Worm (Caenorhabditis elegans): ENCODE results near the gene cest-1.1.
"Not testable (repeated sequence)": the region's sequence is repeated elsewhere in the genome, so short reads cannot be mapped to it uniquely, and the experiment has no call there.

cest-1.1 gene

DNA sequence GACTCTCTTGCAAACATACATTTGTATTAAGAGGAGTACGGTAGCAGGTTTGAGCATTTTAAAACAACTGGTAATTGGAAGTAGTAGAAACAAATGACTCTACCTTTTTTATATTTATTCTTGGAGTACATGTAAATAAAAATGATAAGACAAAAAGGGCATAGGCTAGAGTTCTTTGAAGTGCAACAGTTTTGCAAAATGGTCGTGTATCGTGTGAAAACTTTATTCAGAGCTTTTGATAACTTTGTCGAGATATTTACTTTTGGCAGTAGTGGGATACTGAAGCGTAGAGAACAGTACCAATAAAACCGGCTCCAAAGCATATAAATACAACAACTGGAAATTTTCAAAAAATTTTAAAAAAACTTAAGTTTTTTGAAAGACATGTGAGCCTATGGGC lies at the start of gene cest-1.1:
TSS of gene cest-1.1 (minus strand) at position 101 of the 400 bp plus-strand sequence.
- TF ChIP-seq T22C8.4 (GFP tag; IDR thresholded peaks at IDR 0.05): no peak
- TF ChIP-seq ref-1 (GFP tag; conservative IDR thresholded peaks at IDR 0.05): no peak
- no peak for TF ChIP-seq tab-1 (GFP tag; IDR thresholded peaks at IDR 0.05)
- no peak for TF ChIP-seq ztf-29 (GFP tag; IDR thresholded peaks at IDR 0.05)
- no peak for TF ChIP-seq med-1 (GFP tag; optimal IDR thresholded peaks at IDR 0.05; ENCODE audit: insufficient read depth)
- no peak for TF ChIP-seq klf-2 (GFP tag; conservative IDR thresholded peaks at IDR 0.05)
- TF ChIP-seq flt-1 (GFP tag; IDR thresholded peaks at IDR 0.05): no peak
- TF ChIP-seq cog-1 (tag; optimal IDR thresholded peaks at IDR 0.05): no peak
- TF ChIP-seq ztf-23 (GFP tag; IDR thresholded peaks at IDR 0.05): no peak

DNA sequence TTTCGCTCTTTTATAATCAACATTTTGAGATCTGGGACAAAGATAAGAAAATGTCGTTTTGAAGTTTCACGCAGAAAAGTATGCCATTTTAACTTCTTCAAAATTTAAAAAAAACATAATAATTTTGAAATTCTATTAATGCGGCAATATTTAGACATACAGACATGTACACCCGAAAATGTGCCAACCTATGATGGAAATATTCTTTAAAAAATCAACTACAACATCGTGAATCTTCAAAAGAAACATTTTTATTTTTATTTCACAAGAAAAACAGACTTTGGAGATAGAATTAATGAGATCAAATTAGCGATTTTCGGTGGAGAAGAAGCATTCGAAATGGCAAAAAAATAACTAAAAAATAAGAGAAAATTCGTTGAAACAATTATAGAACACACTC lies 48.6 kb upstream of the cest-1.1 start, which contains the start of gene T16A9.5:
TSS of gene T16A9.5 (minus strand) at position 101 of the 400 bp plus-strand sequence.
- TF ChIP-seq med-1 (GFP tag; optimal IDR thresholded peaks at IDR 0.05; ENCODE audit: insufficient read depth) (no peak), ref-1 (GFP tag; conservative IDR thresholded peaks at IDR 0.05) (no peak), flt-1 (GFP tag; IDR thresholded peaks at IDR 0.05) (no peak), ztf-29 (GFP tag; IDR thresholded peaks at IDR 0.05) (no peak), tab-1 (GFP tag; IDR thresholded peaks at IDR 0.05) (no peak), klf-2 (GFP tag; conservative IDR thresholded peaks at IDR 0.05) (no peak), T22C8.4 (GFP tag; IDR thresholded peaks at IDR 0.05) (no peak), ztf-23 (GFP tag; IDR thresholded peaks at IDR 0.05) (no peak)

DNA sequence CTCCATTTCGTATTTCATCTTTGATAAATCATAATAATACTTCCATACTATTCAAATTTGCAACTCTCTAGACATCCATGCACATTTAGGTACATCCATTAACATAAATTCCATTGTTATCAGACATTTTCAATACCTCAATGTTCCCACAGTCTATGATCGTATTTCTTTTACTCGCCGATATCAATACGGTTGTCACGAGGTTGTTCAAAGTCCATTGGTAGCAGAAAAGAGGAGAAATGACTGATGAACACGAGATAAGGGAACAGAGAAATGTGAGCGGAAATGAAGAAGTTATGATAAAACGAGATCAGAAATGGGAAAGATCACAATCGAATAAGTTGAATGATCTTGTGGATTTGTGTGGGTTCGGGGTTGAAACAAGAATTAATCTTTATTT lies 46.3 kb upstream of the cest-1.1 start:
- no peak for TF ChIP-seq tab-1 (GFP tag; IDR thresholded peaks at IDR 0.05)
- no peak for TF ChIP-seq ref-1 (GFP tag; conservative IDR thresholded peaks at IDR 0.05)
- TF ChIP-seq T22C8.4 (GFP tag; IDR thresholded peaks at IDR 0.05): no peak
- TF ChIP-seq med-1 (GFP tag; optimal IDR thresholded peaks at IDR 0.05; ENCODE audit: insufficient read depth): no peak
- no peak for TF ChIP-seq ztf-29 (GFP tag; IDR thresholded peaks at IDR 0.05)
- TF ChIP-seq ztf-23 (GFP tag; IDR thresholded peaks at IDR 0.05): no peak
- no peak for TF ChIP-seq flt-1 (GFP tag; IDR thresholded peaks at IDR 0.05)
- TF ChIP-seq klf-2 (GFP tag; conservative IDR thresholded peaks at IDR 0.05): no peak

DNA sequence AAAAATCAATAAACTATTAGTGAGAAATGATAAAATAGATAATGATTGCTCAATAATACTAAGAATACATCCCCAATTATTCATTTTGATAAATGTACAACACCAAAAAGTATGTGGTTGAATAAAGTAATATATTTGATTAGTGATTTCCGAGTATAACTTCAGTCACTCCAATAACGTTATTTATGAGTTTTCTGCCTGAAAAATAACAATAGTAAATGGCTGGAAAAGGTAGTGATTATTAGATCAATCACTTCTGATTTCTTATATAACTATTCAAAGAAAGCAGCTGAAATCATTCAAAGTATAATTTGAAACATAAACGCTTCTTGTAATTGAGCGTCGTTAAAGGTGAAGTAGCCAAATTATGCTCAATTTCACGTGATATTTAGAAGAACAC lies 44.2 kb upstream of the cest-1.1 start, which contains the start of gene str-230:
TSS of gene str-230 (minus strand) at position 101 of the 400 bp plus-strand sequence.
- TF ChIP-seq ztf-29 (GFP tag; IDR thresholded peaks at IDR 0.05): no peak

DNA sequence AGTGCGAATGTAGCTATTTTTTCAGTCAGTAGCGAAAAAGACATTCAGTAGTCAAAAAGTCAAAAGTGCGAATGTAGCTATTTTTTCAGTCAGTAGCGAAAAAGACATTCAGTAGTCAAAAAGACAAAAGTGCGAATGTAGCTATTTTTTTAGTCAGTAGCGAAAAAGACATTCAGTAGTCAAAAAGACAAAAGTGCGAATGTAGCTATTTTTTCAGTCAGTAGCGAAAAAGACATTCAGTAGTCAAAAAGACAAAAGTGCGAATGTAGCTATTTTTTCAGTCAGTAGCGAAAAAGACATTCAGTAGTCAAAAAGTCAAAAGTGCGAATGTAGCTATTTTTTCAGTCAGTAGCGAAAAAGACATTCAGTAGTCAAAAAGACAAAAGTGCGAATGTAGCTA lies 38.7 kb upstream of the cest-1.1 start, which contains the start of gene T16A9.3:
TSS of gene T16A9.3 (plus strand) at position 301 of the 400 bp plus-strand sequence.
- not testable (repeated sequence) for TF ChIP-seq ztf-23 (GFP tag; IDR thresholded peaks at IDR 0.05); tab-1 (GFP tag; IDR thresholded peaks at IDR 0.05); ref-1 (GFP tag; conservative IDR thresholded peaks at IDR 0.05)

DNA sequence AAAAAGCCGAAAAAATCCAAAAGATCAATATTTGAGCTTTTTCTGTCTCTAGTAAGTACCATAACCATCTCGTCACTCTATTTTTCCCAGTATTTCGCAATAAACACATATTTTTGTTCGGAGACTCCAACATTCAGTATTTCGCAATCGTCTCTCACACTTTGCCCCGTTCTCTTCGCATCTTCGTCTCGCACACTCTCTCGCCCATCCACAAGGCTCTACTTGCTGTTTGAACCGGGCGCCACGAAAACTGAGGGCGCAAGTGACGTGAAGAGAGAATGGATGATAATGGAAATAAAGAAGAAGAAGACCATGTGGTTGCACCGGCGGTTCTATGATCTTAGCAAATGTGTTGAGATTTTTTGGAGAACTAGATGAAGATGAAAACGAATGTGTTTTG lies 33.6 kb upstream of the cest-1.1 start:
- TF ChIP-seq ztf-23 (GFP tag; IDR thresholded peaks at IDR 0.05): no peak
- no peak for TF ChIP-seq flt-1 (GFP tag; IDR thresholded peaks at IDR 0.05)
- TF ChIP-seq ztf-29 (GFP tag; IDR thresholded peaks at IDR 0.05): no peak
- TF ChIP-seq klf-2 (GFP tag; conservative IDR thresholded peaks at IDR 0.05): no peak
- no peak for TF ChIP-seq ref-1 (GFP tag; conservative IDR thresholded peaks at IDR 0.05)
- no peak for TF ChIP-seq med-1 (GFP tag; optimal IDR thresholded peaks at IDR 0.05; ENCODE audit: insufficient read depth)

DNA sequence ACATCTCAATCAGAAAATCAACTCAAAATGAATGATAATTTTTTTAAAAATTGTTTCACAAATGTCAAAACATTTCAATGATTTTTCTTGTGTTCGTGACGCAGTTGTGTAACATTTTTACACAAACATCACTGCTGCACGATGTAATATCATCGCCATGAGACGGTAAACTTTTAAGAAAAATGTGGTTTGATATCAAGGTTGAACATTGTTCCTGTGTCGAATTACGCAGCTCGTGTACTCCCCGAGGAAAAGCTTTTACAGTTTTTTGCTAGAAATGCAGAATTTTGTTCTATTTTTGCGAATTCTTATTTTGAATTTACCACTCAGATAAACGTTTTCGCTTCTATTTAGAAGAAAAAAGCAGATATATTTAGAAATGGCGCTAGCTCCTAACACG lies 31.1 kb upstream of the cest-1.1 start:
- TF ChIP-seq T22C8.4 (GFP tag; IDR thresholded peaks at IDR 0.05) (no peak), med-1 (GFP tag; optimal IDR thresholded peaks at IDR 0.05; ENCODE audit: insufficient read depth) (no peak), ztf-23 (GFP tag; IDR thresholded peaks at IDR 0.05) (no peak), cog-1 (tag; optimal IDR thresholded peaks at IDR 0.05) (no peak), klf-2 (GFP tag; conservative IDR thresholded peaks at IDR 0.05) (no peak), ref-1 (GFP tag; conservative IDR thresholded peaks at IDR 0.05) (no peak), tab-1 (GFP tag; IDR thresholded peaks at IDR 0.05) (no peak), flt-1 (GFP tag; IDR thresholded peaks at IDR 0.05) (no peak), ztf-29 (GFP tag; IDR thresholded peaks at IDR 0.05) (no peak)

DNA sequence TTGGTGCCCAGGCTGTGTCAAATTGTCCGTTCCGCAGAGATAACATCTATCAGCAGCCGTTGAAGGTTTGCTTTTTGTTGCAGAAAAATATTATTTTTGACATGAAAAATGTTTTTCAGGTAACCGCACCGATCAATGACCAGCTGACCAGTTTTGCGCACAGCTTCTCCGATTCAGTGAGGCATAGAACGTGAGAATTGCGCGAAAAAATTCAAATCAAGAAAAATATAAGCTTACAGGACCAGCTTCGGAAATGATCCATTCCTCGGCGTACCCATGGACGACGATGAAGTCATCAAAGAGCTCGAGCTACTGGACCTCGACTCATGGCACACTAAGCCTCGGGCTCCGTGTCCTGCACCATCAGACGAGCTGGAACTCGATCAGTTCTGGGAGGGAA lies 28.0 kb upstream of the cest-1.1 start:
- no peak for TF ChIP-seq tab-1 (GFP tag; IDR thresholded peaks at IDR 0.05)
- no peak for TF ChIP-seq med-1 (GFP tag; optimal IDR thresholded peaks at IDR 0.05; ENCODE audit: insufficient read depth)
- no peak for TF ChIP-seq ztf-29 (GFP tag; IDR thresholded peaks at IDR 0.05)
- no peak for TF ChIP-seq ztf-23 (GFP tag; IDR thresholded peaks at IDR 0.05)
- TF ChIP-seq klf-2 (GFP tag; conservative IDR thresholded peaks at IDR 0.05): no peak
- TF ChIP-seq flt-1 (GFP tag; IDR thresholded peaks at IDR 0.05): no peak
- TF ChIP-seq ref-1 (GFP tag; conservative IDR thresholded peaks at IDR 0.05): no peak
- no peak for TF ChIP-seq T22C8.4 (GFP tag; IDR thresholded peaks at IDR 0.05)
- no peak for TF ChIP-seq cog-1 (tag; optimal IDR thresholded peaks at IDR 0.05)

DNA sequence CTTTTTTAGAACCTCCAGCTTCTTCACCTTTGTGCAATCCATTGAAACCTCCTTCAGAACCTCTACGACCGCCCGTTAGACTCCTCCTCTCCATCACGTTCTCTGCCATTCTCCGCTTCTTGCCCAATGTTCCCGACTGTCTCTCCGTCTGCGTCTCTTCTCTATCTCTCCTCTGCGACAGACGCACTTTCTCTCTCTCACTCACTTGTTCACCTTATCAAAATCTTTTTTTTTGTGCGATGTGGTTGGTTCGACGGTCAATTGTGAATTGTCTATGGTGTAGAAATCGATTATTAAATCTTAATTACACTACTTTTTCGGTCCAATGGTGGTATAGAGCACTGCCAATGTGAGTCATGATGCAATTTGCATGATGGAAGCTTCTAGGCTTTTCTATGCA lies 26.9 kb upstream of the cest-1.1 start, which contains the start of gene atfs-1:
TSS of gene atfs-1 (plus strand) at position 213 of the 400 bp plus-strand sequence.
- no peak for TF ChIP-seq klf-2 (GFP tag; conservative IDR thresholded peaks at IDR 0.05)

DNA sequence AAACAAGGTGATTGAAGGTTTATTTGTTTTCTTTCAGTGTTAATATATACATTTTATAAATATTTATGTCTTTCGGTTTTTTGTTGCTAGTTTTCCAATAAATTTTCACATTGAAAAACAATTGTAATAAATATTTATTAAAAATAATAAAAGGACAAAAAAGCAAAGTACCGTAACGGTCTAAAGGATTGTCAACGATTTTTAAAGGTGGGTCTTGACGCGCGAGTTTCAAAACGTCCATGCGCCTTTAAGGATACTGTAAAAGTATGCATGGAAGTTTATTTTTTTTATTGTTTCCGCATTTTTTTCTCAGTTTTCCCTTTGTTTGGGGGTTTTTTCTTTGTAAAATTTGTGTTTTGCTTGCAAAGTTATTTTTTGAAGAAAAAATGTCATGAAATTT lies 26.3 kb upstream of the cest-1.1 start:
- TF ChIP-seq flt-1 (GFP tag; IDR thresholded peaks at IDR 0.05) (no peak), med-1 (GFP tag; optimal IDR thresholded peaks at IDR 0.05; ENCODE audit: insufficient read depth) (no peak), ztf-29 (GFP tag; IDR thresholded peaks at IDR 0.05) (no peak), klf-2 (GFP tag; conservative IDR thresholded peaks at IDR 0.05) (no peak), ref-1 (GFP tag; conservative IDR thresholded peaks at IDR 0.05) (no peak), ztf-23 (GFP tag; IDR thresholded peaks at IDR 0.05) (no peak), T22C8.4 (GFP tag; IDR thresholded peaks at IDR 0.05) (no peak), tab-1 (GFP tag; IDR thresholded peaks at IDR 0.05) (no peak), cog-1 (tag; optimal IDR thresholded peaks at IDR 0.05) (no peak)

DNA sequence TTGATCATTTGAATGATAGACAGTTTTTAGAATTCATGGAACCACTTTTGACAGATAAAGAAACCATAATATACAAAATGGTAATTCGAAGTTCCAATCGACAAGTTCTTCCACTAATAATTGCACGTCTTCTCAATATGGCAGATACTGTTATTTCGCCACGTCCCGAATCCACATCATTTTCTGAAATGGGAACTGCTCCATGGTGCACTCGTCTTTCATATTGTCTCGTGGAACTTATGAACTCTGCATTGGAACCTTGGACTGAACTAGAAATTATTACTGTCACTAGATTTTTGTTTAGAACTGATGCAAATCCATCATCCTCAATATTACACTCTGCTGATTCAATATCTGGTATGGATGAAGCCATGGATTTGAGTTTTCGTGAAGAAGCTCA lies 20.6 kb upstream of the cest-1.1 start:
- TF ChIP-seq med-1 (GFP tag; optimal IDR thresholded peaks at IDR 0.05; ENCODE audit: insufficient read depth) (no peak), flt-1 (GFP tag; IDR thresholded peaks at IDR 0.05) (no peak), T22C8.4 (GFP tag; IDR thresholded peaks at IDR 0.05) (no peak), klf-2 (GFP tag; conservative IDR thresholded peaks at IDR 0.05) (no peak), ref-1 (GFP tag; conservative IDR thresholded peaks at IDR 0.05) (no peak), ztf-23 (GFP tag; IDR thresholded peaks at IDR 0.05) (no peak), ztf-29 (GFP tag; IDR thresholded peaks at IDR 0.05) (no peak), cog-1 (tag; optimal IDR thresholded peaks at IDR 0.05) (no peak), tab-1 (GFP tag; IDR thresholded peaks at IDR 0.05) (no peak)

Measured in whole organism, midembryonic.